Fruit fly (Drosophila melanogaster): Measurements from ENCODE around the gene ttk.

The ttk gene

DNA sequence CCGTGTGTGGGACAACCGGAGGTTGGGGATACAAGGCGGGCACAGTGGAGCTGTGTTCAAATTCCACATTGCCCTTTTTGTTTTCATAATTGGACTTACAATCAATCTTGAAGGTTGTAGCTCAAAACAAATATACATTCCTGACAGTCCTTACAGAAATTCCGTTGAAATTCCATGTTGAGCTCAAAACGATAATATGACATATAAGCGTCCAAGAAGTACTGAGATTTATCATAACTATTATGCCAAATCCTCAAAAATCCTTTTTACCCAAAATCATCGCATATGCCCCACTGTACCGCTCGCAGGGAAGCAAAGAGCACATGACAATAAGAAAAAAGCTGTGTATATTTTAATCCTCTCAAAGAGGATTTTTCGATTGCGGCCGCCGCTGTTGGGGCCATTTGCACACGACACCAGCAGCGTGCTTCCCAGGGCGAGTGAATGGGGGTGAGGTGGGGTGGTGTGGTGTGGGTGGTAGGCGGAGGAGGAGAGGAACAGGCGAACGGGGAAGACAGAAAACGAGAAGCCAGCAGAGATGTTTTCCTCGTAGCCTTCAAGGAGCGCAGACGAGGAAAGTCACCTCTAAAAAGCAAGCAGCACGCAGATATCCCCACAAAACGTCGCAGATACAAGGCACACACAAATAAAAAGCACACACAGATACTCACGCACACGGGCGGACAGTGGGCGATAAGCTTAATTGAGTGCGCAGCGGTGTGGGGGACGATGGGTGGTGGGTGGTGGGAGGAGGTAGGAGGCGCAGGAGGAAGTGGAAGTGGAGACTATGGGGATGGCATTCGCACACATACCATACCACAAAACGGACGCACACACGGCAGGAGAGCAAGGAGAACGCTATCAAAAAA lies 3.9 kb downstream of the ttk start (continued):
- peak; percentile 58 for TF ChIP-seq CG12659 (GFP tag; optimal IDR thresholded peaks at IDR 0.05)
- TF ChIP-seq CG15696 (tag; optimal IDR thresholded peaks at IDR 0.05), result no peak
- TF ChIP-seq CG1233 (GFP tag; optimal IDR thresholded peaks at IDR 0.05), result peak; percentile 41
- 0 out of 3 replicates have a peak, but pooled peaks have one; percentile 37 for TF ChIP-seq ken (GFP tag; IDR thresholded peaks at IDR 0.05)
- 0 out of 3 replicates have a peak, but pooled peaks have one; percentile 36 for TF ChIP-seq H15 (GFP tag; IDR thresholded peaks at IDR 0.05)
- TF ChIP-seq NC2β (GFP tag; optimal IDR thresholded peaks at IDR 0.05), result no peak
- TF ChIP-seq Drgx (GFP tag; IDR thresholded peaks at IDR 0.05), result peak; percentile 38; the same call in 1 of the 2 replicates
- no peak for TF ChIP-seq CG6175 (GFP tag; IDR thresholded peaks at IDR 0.05)
- TF ChIP-seq CG18764 (GFP tag; optimal IDR thresholded peaks at IDR 0.05), result peak; percentile 43
- TF ChIP-seq Rfx (GFP tag; IDR thresholded peaks at IDR 0.05), result peak; percentile 64
- no peak for TF ChIP-seq Asciz (GFP tag; optimal IDR thresholded peaks at IDR 0.05)
- TF ChIP-seq abd-A (tag; optimal IDR thresholded peaks at IDR 0.05), result peak; percentile 88
- no peak for TF ChIP-seq knrl (GFP tag; IDR thresholded peaks at IDR 0.05; ENCODE audit: partially characterized antibody)
- no peak for TF ChIP-seq CG3163 (GFP tag; optimal IDR thresholded peaks at IDR 0.05)
- no peak for TF ChIP-seq CG3726 (GFP tag; IDR thresholded peaks at IDR 0.05)
- no peak for TF ChIP-seq zen (tag; optimal IDR thresholded peaks at IDR 0.05)
- no peak for TF ChIP-seq sima (GFP tag; optimal IDR thresholded peaks at IDR 0.05)
- TF ChIP-seq CG30020 (tag; optimal IDR thresholded peaks at IDR 0.05), result no peak
- peak; percentile 38 for TF ChIP-seq vvl (GFP tag; IDR thresholded peaks at IDR 0.05)
- no peak for TF ChIP-seq sna (GFP tag; IDR thresholded peaks at IDR 0.05; ENCODE audit: partially characterized antibody)
- TF ChIP-seq CG18599 (GFP tag; optimal IDR thresholded peaks at IDR 0.05), result peak; percentile 77
- TF ChIP-seq zfh2 (GFP tag; optimal IDR thresholded peaks at IDR 0.05), result peak; percentile 57
- peak; percentile 21 for TF ChIP-seq nau (GFP tag; optimal IDR thresholded peaks at IDR 0.05)
- TF ChIP-seq CG32532 (GFP tag; IDR thresholded peaks at IDR 0.05), result peak; percentile 53
- peak; percentile 61 for TF ChIP-seq Aef1 (GFP tag; IDR thresholded peaks at IDR 0.05)
- peak; percentile 22 for TF ChIP-seq Fer2 (tag; optimal IDR thresholded peaks at IDR 0.05)
- no peak for TF ChIP-seq Hr39 (optimal IDR thresholded peaks at IDR 0.05)
- no peak for TF ChIP-seq sim (GFP tag; IDR thresholded peaks at IDR 0.05)
- TF ChIP-seq CG16815 (GFP tag; optimal IDR thresholded peaks at IDR 0.05), result peak; percentile 26
- no peak for TF ChIP-seq Sry-β (GFP tag; optimal IDR thresholded peaks at IDR 0.05)
- TF ChIP-seq CG8388 (GFP tag; optimal IDR thresholded peaks at IDR 0.05), result peak; percentile 43
- TF ChIP-seq CG14014 (GFP tag; IDR thresholded peaks at IDR 0.05), result peak; percentile 54; the same call in 1 of the 2 replicates
- TF ChIP-seq CG15601 (tag; optimal IDR thresholded peaks at IDR 0.05), result peak; percentile 2
- TF ChIP-seq CG11695 (GFP tag; IDR thresholded peaks at IDR 0.05), result peak; percentile 74
- no peak for TF ChIP-seq eve (GFP tag; optimal IDR thresholded peaks at IDR 0.05)
- TF ChIP-seq CG11723 (GFP tag; optimal IDR thresholded peaks at IDR 0.05), result peak; percentile 18
- peak; percentile 39 for TF ChIP-seq ewg (GFP tag; optimal IDR thresholded peaks at IDR 0.05)
- TF ChIP-seq Fer1 (GFP tag; optimal IDR thresholded peaks at IDR 0.05), result peak; percentile 61
- TF ChIP-seq mirr (GFP tag; optimal IDR thresholded peaks at IDR 0.05), result no peak
- TF ChIP-seq PHDP (tag; optimal IDR thresholded peaks at IDR 0.05), result peak; percentile 68
- TF ChIP-seq CG30431 (GFP tag; optimal IDR thresholded peaks at IDR 0.05), result peak; percentile 60
- peak; percentile 26 to 79 for TF ChIP-seq Hr51 (GFP tag; optimal IDR thresholded peaks at IDR 0.05)
- peak; percentile 22 for TF ChIP-seq B-H2 (GFP tag; optimal IDR thresholded peaks at IDR 0.05)
- TF ChIP-seq MESR4 (GFP tag; optimal IDR thresholded peaks at IDR 0.05), result no peak
- TF ChIP-seq CG13624 (GFP tag; optimal IDR thresholded peaks at IDR 0.05), result peak; percentile 76
- TF ChIP-seq fru (optimal IDR thresholded peaks at IDR 0.05), result no peak
- peak; percentile 67 for TF ChIP-seq slbo (GFP tag; IDR thresholded peaks at IDR 0.05)
- no peak for TF ChIP-seq YL-1 (GFP tag; optimal IDR thresholded peaks at IDR 0.05)
- TF ChIP-seq ase (GFP tag; IDR thresholded peaks at IDR 0.05), result 0 out of 3 replicates have a peak, but pooled peaks have one; percentile 55

Data from whole organism, embryonic.